Fruit fly (Drosophila melanogaster) whole organism, adult: Measurements from ENCODE around the gene CG14082.

Experiments used
- CG5204 ChIP-seq: fragments of 200-800 bp; sonication (Bioruptor generic); optimal IDR thresholded peaks from 2 replicates; lab custom pipeline; 2016; ENCODE audit warnings: missing biosample characterization, missing genetic modification characterization
- Mnt ChIP-seq: fragments of 200-800 bp; sonication (Bioruptor generic); optimal IDR thresholded peaks from 2 replicates; lab custom pipeline; 2016; ENCODE audit warnings: missing biosample characterization, mild to moderate bottlenecking, missing genetic modification characterization
- kay ChIP-seq: fragments of 200-800 bp; sonication (Bioruptor generic); peaks from one replicate; lab custom pipeline; 2016; ENCODE audit warnings: missing biosample characterization, missing genetic modification characterization, borderline replicate concordance

dm6 chr3L:19147169-19147568, 8.4 kb upstream of the CG14082 start:
- TF ChIP-seq Mnt (GFP tag; lab: Kevin White, UChicago) (no peak), CG5204 (no peak), kay (GFP tag; lab: Kevin White, UChicago) (no peak)
